Worm (Caenorhabditis elegans) whole organism, L1 larva: ENCODE results near the gene grl-31.

Source experiments
- F16B12.6 ChIP-seq: fragments of 150-350 bp; optimal IDR thresholded peaks from 2 replicates; lab custom pipeline; 2014; ENCODE audit warnings: missing biosample characterization, missing genetic modification characterization
- Y116A8C.19 ChIP-seq: sonication (generic microtip); optimal IDR thresholded peaks from 2 replicates; lab custom pipeline; 2016; ENCODE audit warnings: missing compliant biosample characterization, missing genetic modification characterization, borderline replicate concordance
- alr-1 ChIP-seq: fragments of 200-800 bp; sonication (Bioruptor generic); optimal IDR thresholded peaks from 2 replicates; lab custom pipeline; 2018; ENCODE audit warnings: borderline replicate concordance, mild to moderate bottlenecking, missing genetic modification characterization, missing compliant biosample characterization
- ama-1 ChIP-seq: fragments of 150-350 bp; optimal IDR thresholded peaks from 2 replicates; lab custom pipeline; 2014
- blmp-1 ChIP-seq: fragments of 150-350 bp; optimal IDR thresholded peaks from 2 replicates; lab custom pipeline; 2014; ENCODE audit warnings: missing biosample characterization, missing genetic modification characterization
- ceh-63 ChIP-seq: fragments of 200-800 bp; sonication (Bioruptor generic); optimal IDR thresholded peaks from 2 replicates; lab custom pipeline; 2018; ENCODE audit warnings: mild to moderate bottlenecking, missing genetic modification characterization, missing compliant biosample characterization
- ceh-82 ChIP-seq, 3 experiments: fragments of 150-350 bp in 1 of 3; sonication (generic microtip) in 2 of 3; optimal IDR thresholded peaks; 2 replicates each; lab custom pipeline; 2014 to 2017; ENCODE audit warnings: missing biosample characterization in 3 of 3, missing genetic modification characterization in 3 of 3
- dpl-1 ChIP-seq, 3 experiments: fragments of 150-350 bp in 2 of 3; sonication (generic microtip) in 1 of 3; optimal IDR thresholded peaks; 2 replicates each; lab custom pipeline; 2014 to 2017; ENCODE audit warnings: missing biosample characterization in 3 of 3, missing genetic modification characterization in 3 of 3, missing genetic modification reagents in 3 of 3
- dsc-1 ChIP-seq: sonication (generic microtip); optimal IDR thresholded peaks from 2 replicates; lab custom pipeline; 2016; ENCODE audit warnings: mild to moderate bottlenecking, missing genetic modification characterization, missing compliant biosample characterization
- efl-3 ChIP-seq: fragments of 200-800 bp; sonication (Bioruptor generic); optimal IDR thresholded peaks from 2 replicates; lab custom pipeline; 2018; ENCODE audit warnings: mild to moderate bottlenecking, missing genetic modification characterization, missing compliant biosample characterization
- elt-3 ChIP-seq, 6 experiments: fragments of 150-350 bp in 1 of 6; sonication (generic microtip); optimal IDR thresholded peaks; 2 replicates each; lab custom pipeline; 2017 to 2018; ENCODE audit warnings: missing biosample characterization in 6 of 6, missing genetic modification characterization in 6 of 6, inconsistent platforms in 1 of 6
- ets-5 ChIP-seq: fragments of 200-800 bp; sonication (Bioruptor generic); IDR thresholded peaks from 2 replicates; pipeline ENCODE4 v1.3.6; 2022; ENCODE audit warnings: missing genetic modification characterization, missing compliant biosample characterization
- fkh-4 ChIP-seq: sonication (generic microtip); optimal IDR thresholded peaks from 2 replicates; lab custom pipeline; 2016; ENCODE audit warnings: missing compliant biosample characterization, missing genetic modification characterization, borderline replicate concordance
- fkh-8 ChIP-seq: sonication (generic microtip); optimal IDR thresholded peaks from 2 replicates; lab custom pipeline; 2016; ENCODE audit warnings: mild to moderate bottlenecking, missing genetic modification characterization, missing compliant biosample characterization
- fos-1 ChIP-seq: fragments of 150-350 bp; optimal IDR thresholded peaks from 2 replicates; lab custom pipeline; 2014; ENCODE audit warnings: missing biosample characterization, missing genetic modification characterization
- grh-1 ChIP-seq: fragments of 200-800 bp; sonication (Bioruptor generic); IDR thresholded peaks from 2 replicates; pipeline ENCODE4 v1.3.6; 2022; ENCODE audit warnings: missing genetic modification reagents, missing genetic modification characterization, missing compliant biosample characterization
- irx-1 ChIP-seq: sonication (generic microtip); optimal IDR thresholded peaks from 2 replicates; lab custom pipeline; 2016; ENCODE audit warnings: missing genetic modification characterization, missing compliant biosample characterization
- isw-1 ChIP-seq: fragments of 200-800 bp; sonication (Bioruptor generic); IDR thresholded peaks from 2 replicates; pipeline ENCODE4 v1.3.6; 2022; ENCODE audit warnings: missing genetic modification characterization, missing compliant biosample characterization
- lin-13 ChIP-seq: fragments of 150-350 bp; optimal IDR thresholded peaks from 2 replicates; lab custom pipeline; 2014; ENCODE audit warnings: missing biosample characterization, missing genetic modification reagents, missing genetic modification characterization
- lin-15B ChIP-seq: fragments of 150-350 bp; sonication (generic microtip); optimal IDR thresholded peaks from 3 replicates; lab custom pipeline; 2014; ENCODE audit warnings: missing biosample characterization, missing genetic modification characterization
- lin-35 ChIP-seq, 2 experiments: fragments of 150-350 bp; optimal IDR thresholded peaks; 2 replicates each; lab custom pipeline; 2014; ENCODE audit warnings: missing biosample characterization in 2 of 2, missing genetic modification characterization in 2 of 2, missing genetic modification reagents in 2 of 2
- lin-39 ChIP-seq: fragments of 150-350 bp; optimal IDR thresholded peaks from 2 replicates; lab custom pipeline; 2014; ENCODE audit warnings: missing biosample characterization, missing genetic modification reagents, missing genetic modification characterization
- lsy-2 ChIP-seq, 2 experiments: fragments of 150-350 bp; optimal IDR thresholded peaks; 2 replicates each; lab custom pipeline; 2014; ENCODE audit warnings: missing biosample characterization in 2 of 2, missing genetic modification characterization in 2 of 2
- mab-9 ChIP-seq: fragments of 200-800 bp; sonication (Bioruptor generic); IDR thresholded peaks from 2 replicates; pipeline ENCODE4 v1.3.6; 2022; ENCODE audit warnings: missing genetic modification reagents, missing genetic modification characterization, missing compliant biosample characterization
- mdl-1 ChIP-seq, 2 experiments: fragments of 150-350 bp; optimal IDR thresholded peaks; 2 replicates each; lab custom pipeline; 2014 to 2017; ENCODE audit warnings: missing biosample characterization in 2 of 2, missing genetic modification characterization in 2 of 2, inconsistent platforms in 1 of 2
- mef-2 ChIP-seq: fragments of 150-350 bp; optimal IDR thresholded peaks from 2 replicates; lab custom pipeline; 2014; ENCODE audit warnings: missing biosample characterization, missing genetic modification characterization
- mep-1 ChIP-seq: fragments of 150-350 bp; optimal IDR thresholded peaks from 2 replicates; lab custom pipeline; 2014; ENCODE audit warnings: missing biosample characterization, missing genetic modification characterization
- nhr-11 ChIP-seq: fragments of 150-350 bp; optimal IDR thresholded peaks from 2 replicates; lab custom pipeline; 2014; ENCODE audit warnings: missing biosample characterization, missing genetic modification characterization
- nhr-12 ChIP-seq: sonication (generic microtip); optimal IDR thresholded peaks from 2 replicates; lab custom pipeline; 2017; ENCODE audit warnings: missing biosample characterization, missing genetic modification characterization
- nhr-19 ChIP-seq: fragments of 200-800 bp; sonication (Bioruptor generic); conservative IDR thresholded peaks from 2 replicates; pipeline ENCODE4 v1.3.6; 2022; ENCODE audit warnings: missing genetic modification characterization, missing compliant biosample characterization
- nhr-20 ChIP-seq: sonication (generic microtip); optimal IDR thresholded peaks from 2 replicates; lab custom pipeline; 2016; ENCODE audit warnings: mild to moderate bottlenecking, missing genetic modification characterization, missing compliant biosample characterization
- nhr-237 ChIP-seq: fragments of 150-350 bp; optimal IDR thresholded peaks from 2 replicates; lab custom pipeline; 2014; ENCODE audit warnings: missing biosample characterization, missing genetic modification characterization
- nhr-28 ChIP-seq: fragments of 150-350 bp; optimal IDR thresholded peaks from 2 replicates; lab custom pipeline; 2014; ENCODE audit warnings: missing biosample characterization, missing genetic modification characterization
- nhr-47 ChIP-seq: sonication (generic microtip); optimal IDR thresholded peaks from 2 replicates; lab custom pipeline; 2016; ENCODE audit warnings: mild to moderate bottlenecking, missing genetic modification characterization, moderate library complexity, missing compliant biosample characterization
- nhr-76 ChIP-seq: sonication (generic microtip); optimal IDR thresholded peaks from 2 replicates; lab custom pipeline; 2017; ENCODE audit warnings: missing biosample characterization, missing genetic modification characterization
- nhr-77 ChIP-seq: fragments of 150-350 bp; optimal IDR thresholded peaks from 2 replicates; lab custom pipeline; 2014; ENCODE audit warnings: missing biosample characterization, missing genetic modification characterization
- nhr-85 ChIP-seq: sonication (generic microtip); peaks from one replicate; lab custom pipeline; 2016; ENCODE audit warnings: missing genetic modification characterization, inconsistent platforms, missing compliant biosample characterization
- nhr-90 ChIP-seq: sonication (generic microtip); optimal IDR thresholded peaks from 2 replicates; lab custom pipeline; 2016; ENCODE audit warnings: mild to moderate bottlenecking, missing genetic modification characterization, missing compliant biosample characterization; ENCODE audit not compliant: poor library complexity
- pag-3 ChIP-seq: sonication (generic microtip); optimal IDR thresholded peaks from 2 replicates; lab custom pipeline; 2017; ENCODE audit warnings: missing genetic modification characterization, mild to moderate bottlenecking, missing compliant biosample characterization, antibody characterized with exemption, borderline replicate concordance; ENCODE audit not compliant: insufficient read depth
- pax-3 ChIP-seq: fragments of 200-800 bp; sonication (Bioruptor generic); optimal IDR thresholded peaks from 2 replicates; lab custom pipeline; 2018; ENCODE audit warnings: mild to moderate bottlenecking, missing genetic modification characterization, moderate library complexity, missing compliant biosample characterization
- snu-23 ChIP-seq: sonication (generic microtip); optimal IDR thresholded peaks from 2 replicates; lab custom pipeline; 2016; ENCODE audit warnings: missing genetic modification characterization, missing compliant biosample characterization
- sox-4 ChIP-seq: sonication (generic microtip); optimal IDR thresholded peaks from 2 replicates; lab custom pipeline; 2016; ENCODE audit warnings: missing genetic modification characterization, missing compliant biosample characterization
- sup-37 ChIP-seq: fragments of 200-800 bp; sonication (Bioruptor generic); optimal IDR thresholded peaks from 2 replicates; lab custom pipeline; 2018; ENCODE audit warnings: mild to moderate bottlenecking, missing genetic modification characterization, missing compliant biosample characterization
- swsn-7 ChIP-seq: sonication (generic microtip); optimal IDR thresholded peaks from 2 replicates; lab custom pipeline; 2016; ENCODE audit warnings: missing genetic modification characterization, missing compliant biosample characterization
- tbx-2 ChIP-seq: sonication (generic microtip); optimal IDR thresholded peaks from 2 replicates; lab custom pipeline; 2016; ENCODE audit warnings: missing genetic modification characterization, missing compliant biosample characterization
- tlp-1 ChIP-seq: fragments of 150-350 bp; optimal IDR thresholded peaks from 2 replicates; lab custom pipeline; 2014; ENCODE audit warnings: missing biosample characterization, missing genetic modification characterization
- unc-130 ChIP-seq: fragments of 150-350 bp; optimal IDR thresholded peaks from 2 replicates; lab custom pipeline; 2017; ENCODE audit warnings: missing biosample characterization, missing genetic modification characterization, inconsistent platforms
- vab-15 ChIP-seq: sonication (generic microtip); optimal IDR thresholded peaks from 2 replicates; lab custom pipeline; 2017; ENCODE audit warnings: missing genotype, mild to moderate bottlenecking, missing genetic modification characterization, missing compliant biosample characterization
- zag-1 ChIP-seq: fragments of 150-350 bp; optimal IDR thresholded peaks from 2 replicates; lab custom pipeline; 2014; ENCODE audit warnings: missing biosample characterization, missing genetic modification characterization
- zip-4 ChIP-seq: fragments of 200-800 bp; sonication (Bioruptor generic); optimal IDR thresholded peaks from 2 replicates; lab custom pipeline; 2018; ENCODE audit warnings: mild to moderate bottlenecking, missing genetic modification characterization, moderate library complexity, missing compliant biosample characterization

The grl-31 gene

DNA sequence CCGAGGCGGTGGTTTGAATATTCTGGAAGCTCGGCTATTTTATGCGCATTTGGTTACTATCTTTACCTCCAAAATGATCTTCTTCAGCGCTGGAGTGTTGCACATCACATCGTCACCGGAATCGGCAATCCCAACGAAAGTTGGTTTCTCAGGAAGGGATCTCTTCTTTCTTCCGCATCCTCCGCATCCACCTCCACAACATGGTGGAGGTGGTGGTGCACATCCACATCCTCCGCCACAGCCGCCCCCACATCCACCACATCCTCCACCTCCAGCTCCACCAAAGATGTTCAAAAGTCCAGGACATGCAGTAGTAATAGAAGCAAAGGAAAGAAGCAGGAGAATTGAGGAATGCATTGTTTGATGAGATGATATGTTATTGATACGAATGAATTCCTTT, at the start of gene grl-31:
TSS of gene grl-31 (minus strand) at position 357 of the 400 bp plus-strand sequence.
- TF ChIP-seq alr-1 (tag; lab: Kevin White, UChicago) (no peak), grh-1 (GFP tag; lab: Robert Waterston, UW) (no peak), nhr-19 (GFP tag; lab: Robert Waterston, UW) (no peak), F16B12.6 (tag; lab: Kevin White, UChicago) (no peak), ets-5 (GFP tag; lab: Robert Waterston, UW) (no peak), fkh-4 (tag; lab: Kevin White, UChicago) (no peak), nhr-11 (tag; lab: Kevin White, UChicago) (no peak), nhr-47 (no peak), lsy-2 (tag; optimal IDR thresholded peaks at IDR 0.05; lab: Kevin White, UChicago) (no peak)
- TF ChIP-seq, all 84 proteins: peak for 0

DNA sequence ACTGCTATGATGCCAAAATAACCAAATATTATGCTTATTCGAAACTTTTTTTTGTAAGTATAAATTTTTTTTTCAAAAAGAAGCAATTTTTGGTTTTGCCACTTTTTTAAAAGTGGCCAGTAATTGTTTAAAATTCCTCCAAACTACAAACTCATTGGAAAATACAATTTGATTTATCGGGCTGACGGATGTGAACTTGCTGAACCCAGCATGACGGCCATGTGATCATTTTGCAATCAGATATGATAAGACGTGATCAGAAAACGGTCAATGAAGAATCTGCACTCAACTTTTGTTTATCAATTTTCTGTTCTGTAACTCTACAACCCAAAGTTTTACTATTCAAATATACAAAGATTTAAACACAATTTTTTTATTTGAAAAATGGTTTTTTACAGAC, 48.8 kb upstream of the grl-31 start:
- peak; percentile 21 for TF ChIP-seq nhr-85 (tag; lab: Kevin White, UChicago)
- TF ChIP-seq efl-3 = no peak
- TF ChIP-seq dsc-1 (tag; lab: Kevin White, UChicago) = no peak
- TF ChIP-seq isw-1 = no peak
- peak; percentile 68 for TF ChIP-seq blmp-1 (tag; lab: Kevin White, UChicago)
- TF ChIP-seq nhr-77 (tag; lab: Kevin White, UChicago) = no peak
- no peak for TF ChIP-seq nhr-28 (tag; lab: Kevin White, UChicago)
- no peak for TF ChIP-seq F16B12.6 (tag; lab: Kevin White, UChicago)
- TF ChIP-seq fkh-4 (tag; lab: Kevin White, UChicago) = no peak
- TF ChIP-seq zag-1 (tag; lab: Kevin White, UChicago) = no peak
- TF ChIP-seq nhr-11 (tag; lab: Kevin White, UChicago) = no peak
- TF ChIP-seq lin-39 = no peak
- no peak for TF ChIP-seq nhr-237 (tag; lab: Kevin White, UChicago)
- no peak for TF ChIP-seq pax-3 (tag; lab: Kevin White, UChicago)
- no peak for TF ChIP-seq sox-4 (tag; lab: Kevin White, UChicago)
- TF ChIP-seq snu-23 (GFP tag; lab: Kevin White, UChicago) = no peak
- no peak for TF ChIP-seq nhr-76
- no peak for TF ChIP-seq mab-9 (GFP tag; lab: Robert Waterston, UW)
- TF ChIP-seq elt-3 (tag; optimal IDR thresholded peaks at IDR 0.05; lab: Kevin White, UChicago) = peak in 3 of 6 experiments; percentile 49 to 94 (median 67)
- TF ChIP-seq fkh-8 (tag; lab: Kevin White, UChicago) = no peak
- TF ChIP-seq lin-35 (GFP tag; optimal IDR thresholded peaks at IDR 0.05; lab: Kevin White, UChicago) = peak in 1 of 2 experiments; percentile 25
- TF ChIP-seq swsn-7 (tag; lab: Kevin White, UChicago) = no peak
- TF ChIP-seq lin-13 (GFP tag; lab: Kevin White, UChicago) = no peak
- no peak for TF ChIP-seq irx-1 (tag; lab: Kevin White, UChicago)
- peak; percentile 39 for TF ChIP-seq unc-130 (tag; lab: Kevin White, UChicago)
- TF ChIP-seq lin-15B (tag; lab: Kevin White, UChicago) = no peak
- TF ChIP-seq nhr-19 (GFP tag; lab: Robert Waterston, UW) = peak; percentile 40
- TF ChIP-seq mef-2 (tag; lab: Kevin White, UChicago) = no peak
- TF ChIP-seq Y116A8C.19 = no peak
- no peak for TF ChIP-seq tbx-2 (tag; lab: Kevin White, UChicago)
- peak in 1 of 2 experiments; percentile 52 for TF ChIP-seq mdl-1 (tag; optimal IDR thresholded peaks at IDR 0.05; lab: Kevin White, UChicago)
- no peak for TF ChIP-seq sup-37 (GFP tag; lab: Kevin White, UChicago)
- TF ChIP-seq lsy-2 (tag; optimal IDR thresholded peaks at IDR 0.05; lab: Kevin White, UChicago) = peak in 1 of 2 experiments; percentile 11
- TF ChIP-seq fos-1 = no peak
- TF ChIP-seq pag-3 (tag; lab: Kevin White, UChicago) = no peak
- peak; percentile 67 for TF ChIP-seq nhr-20 (tag; lab: Kevin White, UChicago)
- no peak for TF ChIP-seq dpl-1 (GFP tag; optimal IDR thresholded peaks at IDR 0.05; lab: Kevin White, UChicago)
- no peak for TF ChIP-seq vab-15
- no peak for TF ChIP-seq ama-1
- no peak for TF ChIP-seq nhr-12
- peak; percentile 2 for TF ChIP-seq nhr-90 (tag; lab: Kevin White, UChicago)
- TF ChIP-seq tlp-1 (tag; lab: Kevin White, UChicago) = no peak
- no peak for TF ChIP-seq zip-4 (GFP tag; lab: Kevin White, UChicago)
- no peak for TF ChIP-seq ceh-82 (tag; optimal IDR thresholded peaks at IDR 0.05; lab: Kevin White, UChicago)
- TF ChIP-seq mep-1 (tag; lab: Kevin White, UChicago) = no peak
- no peak for TF ChIP-seq ceh-63 (GFP tag; lab: Kevin White, UChicago)
- TF ChIP-seq ets-5 (GFP tag; lab: Robert Waterston, UW) = no peak
